Comparison of ENCODE assay signal across 4 worm cellular contexts in the genomic region with DNA sequence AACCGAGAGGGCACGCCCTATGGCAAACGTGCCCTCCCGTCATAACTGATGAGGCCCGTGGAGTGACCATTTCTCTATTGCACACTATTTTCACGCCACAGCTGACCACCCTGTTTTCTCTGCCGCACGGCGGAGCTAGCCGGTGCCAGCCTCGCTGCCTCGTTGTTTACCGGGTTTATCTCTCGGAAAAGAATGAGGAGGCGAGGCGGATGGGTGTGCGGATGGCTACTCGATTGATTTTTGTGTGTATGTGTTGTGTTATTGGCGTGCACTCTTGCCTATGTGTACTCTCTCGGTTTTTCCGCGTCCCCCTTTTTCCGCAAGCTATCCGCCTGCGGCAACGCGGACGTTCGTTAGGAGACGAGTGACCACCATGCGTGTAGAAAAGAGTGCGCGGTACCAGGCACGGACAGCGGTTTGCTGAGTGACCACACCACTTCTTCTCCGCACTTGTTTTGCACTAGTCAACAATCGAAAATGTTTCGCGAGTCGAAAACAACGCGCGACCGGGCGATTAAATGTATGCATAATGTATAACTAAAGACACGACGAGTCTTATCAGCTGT.
A peak's percentile ranks its signal among the peaks of the same experiment; 100 is the strongest.
TF ChIP-seq lines count a peak whose summit lies in the region.

No protein-coding gene starts in this region.

TF ChIP-seq in whole organism, L2 larva, 48 proteins besides CTCF, POLR2A, EP300 and RAD21 (continued from another document):
- peak; percentile 100 for TF ChIP-seq F13H6.1 (tag; optimal IDR thresholded peaks at IDR 0.05; lab: Kevin White, UChicago)
- no peak for TF ChIP-seq nhr-11 (tag; optimal IDR thresholded peaks at IDR 0.05; lab: Kevin White, UChicago)
- TF ChIP-seq lin-39 (tag; optimal IDR thresholded peaks at IDR 0.05; lab: Kevin White, UChicago) = peak; percentile 66
- TF ChIP-seq blmp-1 (tag; optimal IDR thresholded peaks at IDR 0.05; lab: Kevin White, UChicago; ENCODE audit: insufficient read depth) = no peak
- TF ChIP-seq mab-5 (tag; optimal IDR thresholded peaks at IDR 0.05; lab: Kevin White, UChicago) = no peak
- peak; percentile 98 for TF ChIP-seq Y55F3AM.14 (GFP tag; optimal IDR thresholded peaks at IDR 0.05; lab: Kevin White, UChicago)
- no peak for TF ChIP-seq ceh-82 (tag; optimal IDR thresholded peaks at IDR 0.05; lab: Kevin White, UChicago)
- TF ChIP-seq ama-1 (optimal IDR thresholded peaks at IDR 0.05; lab: Kevin White, UChicago) = no peak
- no peak for TF ChIP-seq nhr-25 (tag; optimal IDR thresholded peaks at IDR 0.05; lab: Kevin White, UChicago)
- TF ChIP-seq unc-62 (GFP tag; optimal IDR thresholded peaks at IDR 0.05; lab: Kevin White, UChicago) = peak; percentile 20
- no peak for TF ChIP-seq ztf-1 (GFP tag; conservative IDR thresholded peaks at IDR 0.05; lab: Robert Waterston, UW)
- TF ChIP-seq C34F6.9 (tag; optimal IDR thresholded peaks at IDR 0.05; lab: Kevin White, UChicago) = peak; percentile 51
- peak; percentile 87 for TF ChIP-seq sma-9 (GFP tag; optimal IDR thresholded peaks at IDR 0.05; lab: Kevin White, UChicago)
- TF ChIP-seq sma-9 (tag; optimal IDR thresholded peaks at IDR 0.05; lab: Kevin White, UChicago) = no peak
- no peak for TF ChIP-seq elt-3 (tag; optimal IDR thresholded peaks at IDR 0.05; lab: Kevin White, UChicago)
- TF ChIP-seq ztf-11 (tag; optimal IDR thresholded peaks at IDR 0.05; lab: Kevin White, UChicago) = no peak
- TF ChIP-seq mbf-1 (tag; optimal IDR thresholded peaks at IDR 0.05; lab: Kevin White, UChicago) = no peak
- TF ChIP-seq ceh-16 (tag; optimal IDR thresholded peaks at IDR 0.05; lab: Kevin White, UChicago) = no peak
- peak; percentile 91 for TF ChIP-seq sem-4 (tag; optimal IDR thresholded peaks at IDR 0.05; lab: Kevin White, UChicago)
- peak; percentile 68 to 81 for TF ChIP-seq mdl-1 (tag; optimal IDR thresholded peaks at IDR 0.05; lab: Kevin White, UChicago)
- no peak for TF ChIP-seq R02D3.7 (tag; optimal IDR thresholded peaks at IDR 0.05; lab: Kevin White, UChicago)
- TF ChIP-seq skn-1 (tag; optimal IDR thresholded peaks at IDR 0.05; lab: Kevin White, UChicago) = no peak
- TF ChIP-seq nhr-77 (tag; optimal IDR thresholded peaks at IDR 0.05; lab: Kevin White, UChicago) = no peak
- TF ChIP-seq alr-1 (tag; optimal IDR thresholded peaks at IDR 0.05; lab: Kevin White, UChicago) = no peak
- TF ChIP-seq aly-2 (tag; optimal IDR thresholded peaks at IDR 0.05; lab: Kevin White, UChicago) = no peak
- peak; percentile 46 for TF ChIP-seq nhr-129 (tag; optimal IDR thresholded peaks at IDR 0.05; lab: Kevin White, UChicago)
- peak; percentile 68 for TF ChIP-seq crh-2 (tag; optimal IDR thresholded peaks at IDR 0.05; lab: Kevin White, UChicago)

TF ChIP-seq in whole organism, L4 larva, 104 proteins besides CTCF, POLR2A, EP300 and RAD21 (continued from another document and continues in another):
- TF ChIP-seq ztf-11 (tag; optimal IDR thresholded peaks at IDR 0.05; lab: Kevin White, UChicago) (no peak), ceh-32 (tag; optimal IDR thresholded peaks at IDR 0.05; lab: Kevin White, UChicago; ENCODE audit: poor library complexity) (peak; percentile 69), T20F7.1 (GFP tag; optimal IDR thresholded peaks at IDR 0.05; lab: Kevin White, UChicago) (no peak), daf-16 (GFP tag; optimal IDR thresholded peaks at IDR 0.05; lab: Kevin White, UChicago) (peak; percentile 43 to 98), daf-16 (tag; optimal IDR thresholded peaks at IDR 0.05; lab: Kevin White, UChicago) (peak; percentile 97), nhr-41 (GFP tag; IDR thresholded peaks at IDR 0.05; lab: Robert Waterston, UW) (no peak), attf-4 (tag; optimal IDR thresholded peaks at IDR 0.05; lab: Kevin White, UChicago) (peak; percentile 19), F37D6.2 (tag; optimal IDR thresholded peaks at IDR 0.05; lab: Kevin White, UChicago) (peak; percentile 76), Y75B8A.6 (GFP tag; IDR thresholded peaks at IDR 0.05; lab: Robert Waterston, UW) (no peak), nhr-25 (tag; optimal IDR thresholded peaks at IDR 0.05; lab: Kevin White, UChicago; ENCODE audit: borderline replicate concordance, insufficient read depth) (no peak), F49E8.2 (tag; optimal IDR thresholded peaks at IDR 0.05; lab: Kevin White, UChicago; ENCODE audit: borderline replicate concordance) (no peak), nhr-102 (tag; optimal IDR thresholded peaks at IDR 0.05; lab: Kevin White, UChicago) (peak; percentile 76), fkh-10 (GFP tag; optimal IDR thresholded peaks at IDR 0.05; lab: Kevin White, UChicago) (peak; percentile 55), lin-39 (tag; optimal IDR thresholded peaks at IDR 0.05; lab: Kevin White, UChicago) (no peak), ceh-44 (GFP tag; IDR thresholded peaks at IDR 0.05; lab: Robert Waterston, UW) (no peak), lir-3 (tag; optimal IDR thresholded peaks at IDR 0.05; lab: Kevin White, UChicago) (no peak), nhr-6 (tag; optimal IDR thresholded peaks at IDR 0.05; lab: Kevin White, UChicago) (no peak), unc-62 (GFP tag; optimal IDR thresholded peaks at IDR 0.05 in 1 of 2; lab: Kevin White, UChicago) (peak in 1 of 2 experiments; percentile 88), unc-62 (tag; optimal IDR thresholded peaks at IDR 0.05; lab: Kevin White, UChicago) (no peak), nhr-111 (GFP tag; optimal IDR thresholded peaks at IDR 0.05; lab: Kevin White, UChicago) (peak; percentile 21), ces-1 (GFP tag; optimal IDR thresholded peaks at IDR 0.05; lab: Kevin White, UChicago) (no peak), zfp-2 (tag; optimal IDR thresholded peaks at IDR 0.05; lab: Kevin White, UChicago) (no peak), set-16 (GFP tag; IDR thresholded peaks at IDR 0.05; lab: Robert Waterston, UW) (peak; percentile 83), snpc-4 (tag; optimal IDR thresholded peaks at IDR 0.05; lab: Kevin White, UChicago) (no peak), ceh-82 (tag; optimal IDR thresholded peaks at IDR 0.05; lab: Kevin White, UChicago) (no peak), fos-1 (tag; optimal IDR thresholded peaks at IDR 0.05; lab: Kevin White, UChicago) (no peak), ceh-62 (tag; optimal IDR thresholded peaks at IDR 0.05; lab: Kevin White, UChicago) (no peak), unc-130 (GFP tag; optimal IDR thresholded peaks at IDR 0.05; lab: Kevin White, UChicago) (no peak), madf-5 (GFP tag; IDR thresholded peaks at IDR 0.05; lab: Robert Waterston, UW) (no peak), aha-1 (tag; lab: Kevin White, UChicago) (peak; percentile 94), ceh-28 (tag; optimal IDR thresholded peaks at IDR 0.05; lab: Kevin White, UChicago) (peak; percentile 57), mxl-3 (GFP tag; optimal IDR thresholded peaks at IDR 0.05; lab: Kevin White, UChicago) (peak; percentile 89), hmg-1.1 (GFP tag; IDR thresholded peaks at IDR 0.05; lab: Robert Waterston, UW) (peak; percentile 45; the same call in 1 of the 2 replicates), hlh-30 (tag; optimal IDR thresholded peaks at IDR 0.05; lab: Kevin White, UChicago; ENCODE audit: insufficient read depth) (peak; percentile 84)

TF ChIP-seq in whole organism, late embryonic, 69 proteins besides CTCF, POLR2A, EP300 and RAD21 (continued from another document and continues in another):
- peak; percentile 86 for TF ChIP-seq ceh-30 (tag; optimal IDR thresholded peaks at IDR 0.05; lab: Kevin White, UChicago)
- no peak for TF ChIP-seq hlh-15 (tag; optimal IDR thresholded peaks at IDR 0.05; lab: Kevin White, UChicago)
- TF ChIP-seq dve-1 (tag; optimal IDR thresholded peaks at IDR 0.05; lab: Kevin White, UChicago) = peak; percentile 76
- no peak for TF ChIP-seq unc-3 (GFP tag; conservative IDR thresholded peaks at IDR 0.05; lab: Robert Waterston, UW)
- peak; percentile 58 for TF ChIP-seq unc-3 (tag; optimal IDR thresholded peaks at IDR 0.05; lab: Kevin White, UChicago)
- peak; percentile 90 for TF ChIP-seq syd-9 (tag; optimal IDR thresholded peaks at IDR 0.05; lab: Kevin White, UChicago)
- TF ChIP-seq hlh-8 (tag; optimal IDR thresholded peaks at IDR 0.05; lab: Kevin White, UChicago) = peak; percentile 72
- TF ChIP-seq odd-2 (tag; optimal IDR thresholded peaks at IDR 0.05; lab: Kevin White, UChicago) = no peak
- no peak for TF ChIP-seq mec-3 (tag; optimal IDR thresholded peaks at IDR 0.05; lab: Kevin White, UChicago; ENCODE audit: borderline replicate concordance)
- peak; percentile 30 for TF ChIP-seq K02D7.2 (tag; optimal IDR thresholded peaks at IDR 0.05; lab: Kevin White, UChicago)
- peak; percentile 70 for TF ChIP-seq unc-42 (tag; optimal IDR thresholded peaks at IDR 0.05; lab: Kevin White, UChicago)
- peak; percentile 57 for TF ChIP-seq tbx-7 (tag; optimal IDR thresholded peaks at IDR 0.05; lab: Kevin White, UChicago)
- peak; percentile 37 for TF ChIP-seq ttx-3 (tag; optimal IDR thresholded peaks at IDR 0.05; lab: Kevin White, UChicago)
- peak; percentile 99 for TF ChIP-seq rnt-1 (tag; optimal IDR thresholded peaks at IDR 0.05; lab: Kevin White, UChicago)
- peak; percentile 93 for TF ChIP-seq ceh-48 (tag; optimal IDR thresholded peaks at IDR 0.05; lab: Kevin White, UChicago)
- TF ChIP-seq T23F11.4 (GFP tag; optimal IDR thresholded peaks at IDR 0.05; lab: Kevin White, UChicago) = peak; percentile 73
- peak; percentile 57 for TF ChIP-seq pros-1 (tag; optimal IDR thresholded peaks at IDR 0.05; lab: Kevin White, UChicago)
- peak; percentile 82 for TF ChIP-seq dmd-4 (tag; optimal IDR thresholded peaks at IDR 0.05; lab: Kevin White, UChicago; ENCODE audit: borderline replicate concordance)
- TF ChIP-seq unc-86 (tag; optimal IDR thresholded peaks at IDR 0.05; lab: Kevin White, UChicago) = peak; percentile 75
- TF ChIP-seq lin-11 (tag; optimal IDR thresholded peaks at IDR 0.05; lab: Kevin White, UChicago) = peak; percentile 34
- TF ChIP-seq elt-4 (tag; optimal IDR thresholded peaks at IDR 0.05; lab: Kevin White, UChicago) = no peak
- no peak for TF ChIP-seq sox-4 (tag; optimal IDR thresholded peaks at IDR 0.05; lab: Kevin White, UChicago)
- no peak for TF ChIP-seq Y22D7AL.16 (tag; optimal IDR thresholded peaks at IDR 0.05; lab: Kevin White, UChicago)
- peak; percentile 21 for TF ChIP-seq zip-5 (tag; optimal IDR thresholded peaks at IDR 0.05; lab: Kevin White, UChicago)
- peak; percentile 10 for TF ChIP-seq pqm-1 (tag; optimal IDR thresholded peaks at IDR 0.05; lab: Kevin White, UChicago)
- TF ChIP-seq ceh-34 (tag; optimal IDR thresholded peaks at IDR 0.05; lab: Kevin White, UChicago) = peak; percentile 99
- no peak for TF ChIP-seq ceh-45 (GFP tag; IDR thresholded peaks at IDR 0.05; lab: Robert Waterston, UW)
- peak; percentile 72 for TF ChIP-seq C08G9.2 (tag; optimal IDR thresholded peaks at IDR 0.05; lab: Kevin White, UChicago)
- no peak for TF ChIP-seq ceh-24 (tag; optimal IDR thresholded peaks at IDR 0.05; lab: Kevin White, UChicago)
- peak; percentile 97 for TF ChIP-seq ref-2 (tag; optimal IDR thresholded peaks at IDR 0.05; lab: Kevin White, UChicago)
- TF ChIP-seq npax-4 (tag; optimal IDR thresholded peaks at IDR 0.05; lab: Kevin White, UChicago) = no peak
- TF ChIP-seq ceh-22 (tag; optimal IDR thresholded peaks at IDR 0.05; lab: Kevin White, UChicago) = peak; percentile 76
- peak; percentile 81 for TF ChIP-seq ets-4 (tag; optimal IDR thresholded peaks at IDR 0.05; lab: Kevin White, UChicago)
- TF ChIP-seq hlh-6 (tag; optimal IDR thresholded peaks at IDR 0.05; lab: Kevin White, UChicago) = peak; percentile 83
- peak; percentile 100 for TF ChIP-seq F13H6.1 (tag; optimal IDR thresholded peaks at IDR 0.05; lab: Kevin White, UChicago)
- peak; percentile 70 for TF ChIP-seq fax-1 (tag; optimal IDR thresholded peaks at IDR 0.05; lab: Kevin White, UChicago)
- TF ChIP-seq ceh-31 (tag; optimal IDR thresholded peaks at IDR 0.05; lab: Kevin White, UChicago) = peak; percentile 98

TF ChIP-seq in whole organism, mixed stage, embryonic, 35 proteins besides CTCF, POLR2A, EP300 and RAD21 (continued from another document):
- peak; percentile 85 for TF ChIP-seq unc-62 (GFP tag; optimal IDR thresholded peaks at IDR 0.05; lab: Kevin White, UChicago)
- TF ChIP-seq tbx-8 (GFP tag; optimal IDR thresholded peaks at IDR 0.05; lab: Kevin White, UChicago) = peak; percentile 60
- peak; percentile 21 for TF ChIP-seq ceh-43 (GFP tag; optimal IDR thresholded peaks at IDR 0.05; lab: Kevin White, UChicago)
- TF ChIP-seq nhr-2 (tag; optimal IDR thresholded peaks at IDR 0.05; lab: Kevin White, UChicago) = peak; percentile 61
- peak; percentile 50 for TF ChIP-seq nhr-237 (tag; optimal IDR thresholded peaks at IDR 0.05; lab: Kevin White, UChicago)
- TF ChIP-seq nhr-28 (tag; optimal IDR thresholded peaks at IDR 0.05; lab: Kevin White, UChicago) = no peak
- TF ChIP-seq ces-1 (GFP tag; optimal IDR thresholded peaks at IDR 0.05; lab: Kevin White, UChicago) = peak; percentile 72
- TF ChIP-seq zip-8 (tag; optimal IDR thresholded peaks at IDR 0.05; lab: Kevin White, UChicago) = no peak
- TF ChIP-seq M03D4.4 (tag; optimal IDR thresholded peaks at IDR 0.05; lab: Kevin White, UChicago) = peak; percentile 86
